Worm (Caenorhabditis elegans): Measurements from ENCODE around the gene F59A7.2.

ce11 chrV:1986954-1987353, 29.4 kb downstream of the F59A7.2 start, which contains the start of gene T08B1.1:
- TF ChIP-seq him-1 (tag; optimal IDR thresholded peaks at IDR 0.05): no peak
- TF ChIP-seq dao-5 (tag; optimal IDR thresholded peaks at IDR 0.05): no peak

All from whole organism, L4/young adult.